Worm (Caenorhabditis elegans): ENCODE measurements around the gene eri-9.

- no peak for TF ChIP-seq T22C8.4 (GFP tag; IDR thresholded peaks at IDR 0.05)
- no peak for TF ChIP-seq cog-1 (tag; optimal IDR thresholded peaks at IDR 0.05)
- TF ChIP-seq flt-1 (GFP tag; IDR thresholded peaks at IDR 0.05): no peak
Measured at ce11 chrIII:4893540-4893939, 38.7 kb upstream of the eri-9 start, which contains the start of gene F26F4.6.

Data from whole organism, midembryonic.